Fruit fly (Drosophila melanogaster) whole organism, pupa: Measurements from ENCODE around the gene spn-D.
A peak's percentile ranks its signal among the peaks of the same experiment; 100 is the strongest.

ENCODE experiments used
- CG10348 ChIP-seq: fragments of 200-800 bp; sonication (Bioruptor generic); IDR thresholded peaks from 2 replicates; pipeline ENCODE4 v1.3.6; 2022; ENCODE audit warnings: missing biosample characterization, missing genetic modification characterization
- CG12605 ChIP-seq: fragments of 200-800 bp; sonication (Bioruptor generic); IDR thresholded peaks from 2 replicates; pipeline ENCODE4 v1.3.6; 2022; ENCODE audit warnings: missing biosample characterization, missing genetic modification characterization
- CG13204 ChIP-seq: fragments of 200-800 bp; sonication (Bioruptor generic); optimal IDR thresholded peaks from 2 replicates; lab custom pipeline; 2018; ENCODE audit warnings: missing biosample characterization, mild to moderate bottlenecking, missing genetic modification characterization, moderate library complexity
- CG14655 ChIP-seq: fragments of 200-800 bp; sonication (Bioruptor generic); optimal IDR thresholded peaks from 3 replicates; lab custom pipeline; 2017; ENCODE audit warnings: mild to moderate bottlenecking, missing biosample characterization, missing genetic modification reagents, missing genetic modification characterization
- CG15710 ChIP-seq: fragments of 200-800 bp; sonication (Bioruptor generic); optimal IDR thresholded peaks from 2 replicates; lab custom pipeline; 2018; ENCODE audit warnings: missing biosample characterization, mild to moderate bottlenecking, missing genetic modification characterization, moderate library complexity
- CG17806 ChIP-seq: fragments of 200-800 bp; sonication (Bioruptor generic); optimal IDR thresholded peaks from 2 replicates; lab custom pipeline; 2018; ENCODE audit warnings: missing biosample characterization, mild to moderate bottlenecking, missing genetic modification characterization, moderate library complexity
- CG32121 ChIP-seq: fragments of 200-800 bp; sonication (Bioruptor generic); IDR thresholded peaks from 2 replicates; pipeline ENCODE4 v1.3.6; 2022; ENCODE audit warnings: missing biosample characterization, missing genetic modification characterization
- CG34367 ChIP-seq: fragments of 200-800 bp; sonication (Bioruptor generic); optimal IDR thresholded peaks from 2 replicates; lab custom pipeline; 2018; ENCODE audit warnings: missing biosample characterization, mild to moderate bottlenecking, missing genetic modification characterization
- CG4496 ChIP-seq: fragments of 200-800 bp; sonication (Bioruptor generic); IDR thresholded peaks from 3 replicates; pipeline ENCODE4 v1.3.6; 2022; ENCODE audit warnings: missing biosample characterization, missing genetic modification characterization
- CG8159 ChIP-seq: fragments of 200-800 bp; sonication (Bioruptor generic); optimal IDR thresholded peaks from 3 replicates; lab custom pipeline; 2018; ENCODE audit warnings: missing biosample characterization, mild to moderate bottlenecking, missing genetic modification characterization, moderate library complexity
- CG8301 ChIP-seq: fragments of 200-800 bp; sonication (Bioruptor generic); optimal IDR thresholded peaks from 2 replicates; lab custom pipeline; 2018; ENCODE audit warnings: missing biosample characterization, mild to moderate bottlenecking, missing genetic modification characterization
- CG9948 ChIP-seq: fragments of 200-800 bp; sonication (Bioruptor generic); optimal IDR thresholded peaks from 2 replicates; lab custom pipeline; 2018; ENCODE audit warnings: missing biosample characterization, mild to moderate bottlenecking, missing genetic modification characterization, moderate library complexity
- D1 ChIP-seq: fragments of 200-800 bp; sonication (Bioruptor generic); optimal IDR thresholded peaks from 2 replicates; lab custom pipeline; 2018; ENCODE audit warnings: missing biosample characterization, mild to moderate bottlenecking, missing genetic modification characterization, moderate library complexity
- EcR ChIP-seq: fragments of 200-800 bp; sonication (Bioruptor generic); optimal IDR thresholded peaks from 3 replicates; lab custom pipeline; 2019; ENCODE audit warnings: missing biosample characterization, missing genetic modification characterization, mild to moderate bottlenecking, moderate library complexity, missing genetic modification reagents
- Ets98B ChIP-seq: fragments of 200-800 bp; sonication (Bioruptor generic); IDR thresholded peaks from 2 replicates; pipeline ENCODE4 v1.3.6; 2022; ENCODE audit warnings: missing biosample characterization, missing genetic modification characterization
- Pif1A ChIP-seq: fragments of 200-800 bp; sonication (Bioruptor generic); optimal IDR thresholded peaks from 3 replicates; lab custom pipeline; 2016; ENCODE audit warnings: missing biosample characterization, missing genetic modification characterization
- Pif1B ChIP-seq: fragments of 200-800 bp; sonication (Bioruptor generic); optimal IDR thresholded peaks from 3 replicates; lab custom pipeline; 2016; ENCODE audit warnings: missing biosample characterization, missing genetic modification characterization
- Snoo ChIP-seq: fragments of 200-800 bp; sonication (Bioruptor generic); optimal IDR thresholded peaks from 3 replicates; lab custom pipeline; 2017; ENCODE audit warnings: missing biosample characterization, mild to moderate bottlenecking, missing genetic modification characterization, inconsistent platforms
- fd96Ca ChIP-seq: fragments of 200-800 bp; sonication (Bioruptor generic); IDR thresholded peaks from 3 replicates; pipeline ENCODE4 v1.3.6; 2022; ENCODE audit warnings: missing biosample characterization, missing genetic modification characterization
- gl ChIP-seq: fragments of 200-800 bp; sonication (Bioruptor generic); optimal IDR thresholded peaks from 2 replicates; lab custom pipeline; 2018; ENCODE audit warnings: missing biosample characterization, mild to moderate bottlenecking, missing genetic modification characterization
- rn ChIP-seq: fragments of 200-800 bp; sonication (Bioruptor generic); IDR thresholded peaks from 2 replicates; pipeline ENCODE4 v1.3.6; 2022; ENCODE audit warnings: missing biosample characterization, missing genetic modification characterization

The spn-D gene

DNA sequence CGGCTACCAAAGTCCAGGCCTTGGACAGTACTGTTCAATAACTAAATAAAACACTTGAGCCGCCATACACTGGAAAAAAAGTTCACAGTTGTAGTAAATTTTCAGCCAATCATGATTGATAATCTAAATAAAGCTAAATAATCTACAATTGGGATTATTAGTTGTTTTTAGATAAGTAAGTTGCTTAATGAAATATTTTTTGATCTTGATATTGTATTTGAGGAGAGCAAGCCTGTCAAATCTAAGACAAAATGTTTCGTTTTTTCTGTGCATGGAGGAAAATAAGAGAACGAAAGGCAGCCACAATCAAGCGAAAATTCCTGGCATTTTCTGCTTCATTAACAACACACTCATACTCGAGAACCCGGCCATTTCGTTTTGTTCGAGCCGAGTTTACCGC is 5.6 kb downstream of the spn-D start:
- TF ChIP-seq CG15710 (peak; percentile 34), CG9948 (tag; lab: Kevin White, UChicago) (peak; percentile 18), CG10348 (no peak), Pif1A (peak; percentile 24), Snoo (tag; lab: Kevin White, UChicago) (peak; percentile 19), EcR (GFP tag; lab: Kevin White, UChicago) (no peak), CG14655 (GFP tag; lab: Kevin White, UChicago) (peak; percentile 40), CG8301 (tag; lab: Kevin White, UChicago) (peak; percentile 5), CG17806 (tag; lab: Kevin White, UChicago) (peak; percentile 59), CG32121 (GFP tag; lab: Robert Waterston, UW) (no peak), CG8159 (tag; lab: Kevin White, UChicago) (peak; percentile 59), gl (peak; percentile 31)
- TF ChIP-seq, all 21 proteins: peak for 9

DNA sequence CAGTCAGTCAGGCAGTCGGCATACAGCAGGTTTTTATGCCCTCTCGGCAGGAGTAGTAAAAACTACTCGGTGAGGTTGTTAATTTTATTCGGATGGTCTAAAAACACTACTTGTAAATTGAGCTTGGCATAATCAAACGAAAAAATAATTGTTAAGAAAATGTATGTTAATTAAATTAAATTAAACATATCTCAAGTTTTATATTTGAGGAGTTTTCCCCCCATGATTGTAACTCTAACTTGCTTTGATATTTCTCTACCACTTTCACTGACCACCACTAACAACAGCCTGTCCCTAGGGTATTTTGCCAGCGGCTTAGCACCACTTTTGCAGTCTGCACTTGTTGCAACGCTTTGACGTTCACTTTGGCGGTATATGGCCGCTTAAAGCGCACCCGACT is 10.2 kb downstream of the spn-D start:
- TF ChIP-seq CG9948 (tag; lab: Kevin White, UChicago) (peak; percentile 38), CG14655 (GFP tag; lab: Kevin White, UChicago) (peak; percentile 49), CG4496 (GFP tag; lab: Robert Waterston, UW) (no peak), Ets98B (no peak), Pif1B (GFP tag; lab: Kevin White, UChicago) (no peak), Snoo (tag; lab: Kevin White, UChicago) (no peak), CG15710 (peak; percentile 53), CG10348 (no peak), EcR (GFP tag; lab: Kevin White, UChicago) (no peak), CG17806 (tag; lab: Kevin White, UChicago) (peak; percentile 44), Pif1A (peak; percentile 21), D1 (tag; lab: Kevin White, UChicago) (no peak), CG13204 (GFP tag; lab: Kevin White, UChicago) (no peak), CG12605 (GFP tag; lab: Robert Waterston, UW) (no peak), CG8159 (tag; lab: Kevin White, UChicago) (peak; percentile 71), CG34367 (peak; percentile 18), fd96Ca (GFP tag; lab: Robert Waterston, UW) (peak; percentile 34; the same call in 1 of the 3 replicates), gl (no peak), CG8301 (tag; lab: Kevin White, UChicago) (peak; percentile 53), CG32121 (GFP tag; lab: Robert Waterston, UW) (0 out of 2 replicates have a peak, but pooled peaks have one; percentile 27), rn (GFP tag; lab: Robert Waterston, UW) (no peak)

DNA sequence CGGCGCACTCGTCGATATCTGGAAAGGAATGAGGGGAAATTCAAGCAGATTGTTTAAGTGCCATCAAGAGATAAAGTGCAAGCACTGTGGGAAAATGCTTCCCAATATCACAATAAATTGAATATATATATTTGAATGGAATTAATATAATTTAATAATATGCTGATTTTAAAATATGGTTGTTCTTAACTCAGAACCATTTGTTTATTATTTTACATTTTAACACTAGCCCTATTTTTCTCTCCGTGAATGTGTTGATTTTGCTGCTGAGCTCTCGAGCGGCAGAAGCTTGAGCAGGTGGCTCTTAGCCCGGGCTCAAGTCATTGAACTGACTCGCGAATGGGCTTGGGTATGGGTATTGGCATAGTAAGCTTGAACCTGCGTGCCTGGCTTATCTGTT is 12.1 kb downstream of the spn-D start:
- TF ChIP-seq Ets98B (no peak), Pif1B (GFP tag; lab: Kevin White, UChicago) (peak; percentile 13), CG34367 (peak; percentile 63), CG17806 (tag; lab: Kevin White, UChicago) (peak; percentile 55), CG8301 (tag; lab: Kevin White, UChicago) (peak; percentile 15), rn (GFP tag; lab: Robert Waterston, UW) (no peak), CG12605 (GFP tag; lab: Robert Waterston, UW) (0 out of 2 replicates have a peak, but pooled peaks have one; percentile 28), Pif1A (no peak), Snoo (tag; lab: Kevin White, UChicago) (peak; percentile 2), CG9948 (tag; lab: Kevin White, UChicago) (peak; percentile 55), CG32121 (GFP tag; lab: Robert Waterston, UW) (no peak), CG8159 (tag; lab: Kevin White, UChicago) (peak; percentile 69), CG10348 (no peak), EcR (GFP tag; lab: Kevin White, UChicago) (peak; percentile 84), CG4496 (GFP tag; lab: Robert Waterston, UW) (0 out of 3 replicates have a peak, but pooled peaks have one; percentile 40), CG15710 (peak; percentile 63), CG14655 (GFP tag; lab: Kevin White, UChicago) (peak; percentile 44), CG13204 (GFP tag; lab: Kevin White, UChicago) (peak; percentile 40)

DNA sequence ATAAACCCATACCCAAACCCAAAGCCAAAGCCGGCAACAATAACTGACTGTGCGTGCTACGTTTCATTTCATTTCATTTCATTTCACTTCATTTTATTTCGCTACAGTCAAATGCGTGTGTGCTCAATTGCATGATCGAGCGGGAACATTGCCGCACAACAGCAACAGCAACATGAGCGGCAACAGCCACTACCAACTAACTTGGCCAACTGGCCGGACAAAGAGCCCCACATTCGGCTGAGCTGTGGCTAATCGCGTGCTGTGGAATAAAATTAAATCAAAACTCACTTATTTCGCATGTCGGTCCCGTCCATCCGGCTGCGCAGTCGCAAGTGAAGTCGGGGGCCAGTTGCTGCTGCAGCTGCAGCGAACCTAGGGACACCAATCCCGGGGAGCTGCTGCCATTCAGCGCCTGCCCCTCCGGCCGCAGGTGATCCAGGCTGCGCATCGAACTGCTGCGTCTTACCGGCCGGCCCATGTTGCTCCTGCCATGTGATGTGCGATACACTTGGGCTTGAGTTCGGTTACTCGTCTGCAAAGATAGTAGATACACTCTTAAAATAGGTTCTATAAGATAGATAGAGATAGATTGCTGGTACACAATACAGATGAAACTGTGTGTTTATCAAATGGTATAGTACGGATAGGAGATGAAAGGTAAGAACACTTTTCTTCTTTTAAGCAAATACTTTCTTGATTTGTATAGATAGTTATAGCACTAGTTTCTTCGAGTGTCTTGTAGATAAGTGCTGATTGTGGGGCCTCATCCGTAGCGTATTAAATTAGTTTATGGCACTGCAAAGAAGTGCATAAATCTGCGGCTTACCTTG is 13.2 kb downstream of the spn-D start:
- TF ChIP-seq fd96Ca (GFP tag; lab: Robert Waterston, UW) (no peak), CG34367 (peak; percentile 36), EcR (GFP tag; lab: Kevin White, UChicago) (no peak), CG13204 (GFP tag; lab: Kevin White, UChicago) (peak; percentile 69), CG8159 (tag; lab: Kevin White, UChicago) (peak; percentile 75), CG32121 (GFP tag; lab: Robert Waterston, UW) (no peak), CG17806 (tag; lab: Kevin White, UChicago) (peak; percentile 75), CG12605 (GFP tag; lab: Robert Waterston, UW) (no peak), CG15710 (peak; percentile 66), CG8301 (tag; lab: Kevin White, UChicago) (peak; percentile 63), D1 (tag; lab: Kevin White, UChicago) (no peak), Pif1B (GFP tag; lab: Kevin White, UChicago) (no peak), CG14655 (GFP tag; lab: Kevin White, UChicago) (peak; percentile 74), rn (GFP tag; lab: Robert Waterston, UW) (no peak), Pif1A (peak; percentile 41), gl (peak; percentile 16), Snoo (tag; lab: Kevin White, UChicago) (no peak), Ets98B (no peak), CG4496 (GFP tag; lab: Robert Waterston, UW) (peak; percentile 45; the same call in 1 of the 3 replicates), CG10348 (no peak), CG9948 (tag; lab: Kevin White, UChicago) (peak; percentile 66)
